Worm (Caenorhabditis elegans): ENCODE data around the gene K11D12.13.

Gene K11D12.13

DNA sequence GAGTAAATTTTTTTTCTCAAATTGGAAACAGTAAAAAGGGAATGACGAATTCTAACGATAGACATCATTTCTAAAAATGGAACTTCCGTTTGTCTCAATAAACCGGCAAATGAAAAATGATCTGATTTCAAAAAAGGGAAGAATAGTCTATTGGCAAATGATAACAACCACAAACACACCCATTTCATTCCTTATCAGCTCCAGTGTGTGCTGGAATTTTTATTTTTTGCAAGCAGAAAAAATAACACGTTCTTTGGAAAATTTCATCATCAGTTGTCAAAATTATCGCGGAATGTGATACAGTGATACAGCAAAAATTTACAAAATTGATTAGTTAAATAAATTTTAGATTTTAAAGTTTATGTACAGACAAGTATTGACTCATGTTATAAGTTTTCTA, 34.2 kb downstream of the K11D12.13 start (continued):
- TF ChIP-seq dmd-8 (GFP tag; IDR thresholded peaks at IDR 0.05) (no peak), spr-3 (GFP tag; optimal IDR thresholded peaks at IDR 0.05) (no peak), madf-9 (GFP tag; conservative IDR thresholded peaks at IDR 0.05) (no peak), madf-5 (GFP tag; IDR thresholded peaks at IDR 0.05) (no peak), fkh-10 (GFP tag; optimal IDR thresholded peaks at IDR 0.05) (no peak), lsy-2 (tag; optimal IDR thresholded peaks at IDR 0.05) (peak in 1 of 2 experiments; percentile 26), Y75B8A.6 (GFP tag; IDR thresholded peaks at IDR 0.05) (no peak), F26F4.8 (GFP tag; conservative IDR thresholded peaks at IDR 0.05) (no peak), unc-130 (GFP tag; optimal IDR thresholded peaks at IDR 0.05) (no peak), nhr-102 (tag; optimal IDR thresholded peaks at IDR 0.05) (no peak), cey-2 (tag; optimal IDR thresholded peaks at IDR 0.05; ENCODE audit: borderline replicate concordance, insufficient read depth) (no peak), F49E8.2 (tag; optimal IDR thresholded peaks at IDR 0.05; ENCODE audit: borderline replicate concordance) (no peak), mep-1 (tag; optimal IDR thresholded peaks at IDR 0.05) (no peak), dve-1 (tag; optimal IDR thresholded peaks at IDR 0.05; ENCODE audit: insufficient read depth) (peak; percentile 70), nhr-10 (tag; optimal IDR thresholded peaks at IDR 0.05) (no peak), nhr-48 (tag; optimal IDR thresholded peaks at IDR 0.05) (no peak), zfp-2 (tag; optimal IDR thresholded peaks at IDR 0.05) (no peak), F10B5.3 (tag; optimal IDR thresholded peaks at IDR 0.05) (no peak), Y48G9A.11 (GFP tag; IDR thresholded peaks at IDR 0.05) (no peak), Y5F2A.4 (GFP tag; optimal IDR thresholded peaks at IDR 0.05) (no peak), sdz-12 (GFP tag; optimal IDR thresholded peaks at IDR 0.05) (no peak), ZK546.5 (tag; optimal IDR thresholded peaks at IDR 0.05) (no peak), pqm-1 (tag; optimal IDR thresholded peaks at IDR 0.05) (peak; percentile 89), mdl-1 (tag; optimal IDR thresholded peaks at IDR 0.05) (peak in 1 of 2 experiments; percentile 28), dmd-6 (GFP tag; IDR thresholded peaks at IDR 0.05) (peak; percentile 57), daf-19 (GFP tag; conservative IDR thresholded peaks at IDR 0.05) (no peak), skn-1 (tag; optimal IDR thresholded peaks at IDR 0.05) (no peak), mes-2 (tag; optimal IDR thresholded peaks at IDR 0.05; ENCODE audit: poor library complexity, severe bottlenecking) (no peak), egl-27 (tag; optimal IDR thresholded peaks at IDR 0.05) (no peak), daf-12 (tag; optimal IDR thresholded peaks at IDR 0.05) (no peak), nhr-28 (tag; optimal IDR thresholded peaks at IDR 0.05) (peak; percentile 84), mxl-3 (GFP tag; optimal IDR thresholded peaks at IDR 0.05) (no peak), daf-8 (GFP tag; IDR thresholded peaks at IDR 0.05) (no peak), ceh-20 (GFP tag; IDR thresholded peaks at IDR 0.05) (no peak), nhr-25 (tag; optimal IDR thresholded peaks at IDR 0.05; ENCODE audit: borderline replicate concordance, insufficient read depth) (no peak), lin-1 (GFP tag; IDR thresholded peaks at IDR 0.05) (no peak), D1046.2 (GFP tag; IDR thresholded peaks at IDR 0.05) (no peak), mdt-29 (GFP tag; IDR thresholded peaks at IDR 0.05) (no peak), hlh-30 (tag; optimal IDR thresholded peaks at IDR 0.05; ENCODE audit: insufficient read depth) (no peak), php-3 (GFP tag; IDR thresholded peaks at IDR 0.05) (peak; percentile 57; the same call in 1 of the 2 replicates), F37D6.2 (tag; optimal IDR thresholded peaks at IDR 0.05) (no peak), ama-1 (optimal IDR thresholded peaks at IDR 0.05) (no peak)

DNA sequence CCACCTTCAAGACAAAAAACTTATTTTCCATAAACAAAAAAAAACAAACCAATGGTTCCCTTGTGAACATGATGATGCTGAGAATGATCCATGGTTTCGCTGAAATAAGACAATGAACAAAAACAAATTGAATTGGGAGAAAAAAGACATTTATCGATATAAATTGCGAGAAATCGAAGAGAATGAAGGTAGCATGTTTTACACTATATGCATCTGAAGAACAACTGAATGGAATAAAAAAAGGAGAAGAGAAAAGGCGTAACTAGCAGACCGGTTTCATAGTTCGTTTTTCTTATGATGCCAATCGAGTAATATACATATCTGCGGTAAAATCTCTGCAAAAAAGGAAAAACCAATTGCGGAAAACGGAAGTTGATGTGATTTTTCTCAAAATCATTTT, 36.2 kb downstream of the K11D12.13 start, which contains the start of gene Y58A7A.1:
Gene Y58A7A.1, minus strand, starts transcription at position 101 of the 400 bp plus-strand sequence.
- no peak for TF ChIP-seq aly-2 (tag; optimal IDR thresholded peaks at IDR 0.05)
